Worm (Caenorhabditis elegans): ENCODE results near the gene F09G8.7.

DNA sequence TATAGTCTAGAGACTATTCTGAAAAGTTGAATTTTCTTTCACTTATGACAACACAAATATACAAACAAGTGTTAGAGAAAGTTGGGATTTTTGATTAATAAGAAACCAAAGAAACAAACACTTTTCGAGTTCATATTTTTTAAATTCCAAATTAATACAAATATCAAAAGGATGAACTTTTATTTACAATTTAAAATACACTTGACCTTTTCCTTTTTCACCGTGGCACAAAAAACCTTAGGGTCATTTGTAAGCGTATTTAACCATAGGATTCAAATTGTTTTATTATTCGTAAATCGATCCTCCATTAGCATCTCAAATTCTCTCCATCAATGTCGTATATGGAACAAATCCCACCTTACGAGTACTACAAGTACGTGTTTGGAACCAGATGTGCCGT is 32.3 kb downstream of the F09G8.7 start, which contains the start of gene C02F5.5:
- TF ChIP-seq tab-1 (GFP tag; IDR thresholded peaks at IDR 0.05) (no peak), ztf-29 (GFP tag; IDR thresholded peaks at IDR 0.05) (no peak), flt-1 (GFP tag; IDR thresholded peaks at IDR 0.05) (no peak), ztf-23 (GFP tag; IDR thresholded peaks at IDR 0.05) (no peak)

All from whole organism, midembryonic.